Fruit fly (Drosophila melanogaster): Measurements from ENCODE around the gene Oga.
A peak's percentile ranks its signal among the peaks of the same experiment; 100 is the strongest.

Oga gene

dm6 chr3R:21203660-21204499 is 15.0 kb upstream of the Oga start (continued):
- peak; percentile 69 for TF ChIP-seq CG5180 (GFP tag; optimal IDR thresholded peaks at IDR 0.05)
- peak; percentile 94 for TF ChIP-seq CG12299 (tag; optimal IDR thresholded peaks at IDR 0.05)
- no peak for TF ChIP-seq CG6791 (GFP tag; IDR thresholded peaks at IDR 0.05; ENCODE audit: partially characterized antibody)
- no peak for TF ChIP-seq CG14965 (GFP tag; optimal IDR thresholded peaks at IDR 0.05; ENCODE audit: borderline replicate concordance)
- TF ChIP-seq Vsx1 (GFP tag; optimal IDR thresholded peaks at IDR 0.05), result peak; percentile 69
- no peak for TF ChIP-seq chif (GFP tag; optimal IDR thresholded peaks at IDR 0.05)
- TF ChIP-seq vnd (GFP tag; IDR thresholded peaks at IDR 0.05; ENCODE audit: partially characterized antibody), result no peak
- peak; percentile 15 for TF ChIP-seq YL-1 (GFP tag; optimal IDR thresholded peaks at IDR 0.05)
- peak; percentile 26 for TF ChIP-seq Sry-β (GFP tag; optimal IDR thresholded peaks at IDR 0.05)
- no peak for TF ChIP-seq ewg (GFP tag; optimal IDR thresholded peaks at IDR 0.05)
- TF ChIP-seq zen2 (GFP tag; IDR thresholded peaks at IDR 0.05; ENCODE audit: partially characterized antibody), result no peak
- TF ChIP-seq CG4707 (GFP tag; optimal IDR thresholded peaks at IDR 0.05), result peak; percentile 92
- TF ChIP-seq CG12744 (GFP tag; optimal IDR thresholded peaks at IDR 0.05), result no peak
- peak; percentile 18; the same call in 1 of the 3 replicates for TF ChIP-seq CG11093 (GFP tag; IDR thresholded peaks at IDR 0.05)
- TF ChIP-seq yki (optimal IDR thresholded peaks at IDR 0.05), result no peak
- TF ChIP-seq HLH3B (GFP tag; IDR thresholded peaks at IDR 0.05), result no peak; the same call in 1 of the 2 replicates
- no peak for TF ChIP-seq sc (optimal IDR thresholded peaks at IDR 0.05)
- no peak for TF ChIP-seq sc (GFP tag; optimal IDR thresholded peaks at IDR 0.05)
- no peak for TF ChIP-seq CG9797 (GFP tag; optimal IDR thresholded peaks at IDR 0.05)
- TF ChIP-seq CG7745 (tag; optimal IDR thresholded peaks at IDR 0.05), result peak; percentile 73
- peak; percentile 64 for TF ChIP-seq CG2712 (tag; optimal IDR thresholded peaks at IDR 0.05)
- no peak for TF ChIP-seq disco-r (GFP tag; optimal IDR thresholded peaks at IDR 0.05)
- TF ChIP-seq sug (tag; optimal IDR thresholded peaks at IDR 0.05), result no peak
- TF ChIP-seq lab (GFP tag; optimal IDR thresholded peaks at IDR 0.05), result peak; percentile 33
- TF ChIP-seq slou (GFP tag; optimal IDR thresholded peaks at IDR 0.05), result no peak
- TF ChIP-seq exex (tag; optimal IDR thresholded peaks at IDR 0.05), result peak; percentile 21
- TF ChIP-seq nmo (GFP tag; optimal IDR thresholded peaks at IDR 0.05), result no peak
- TF ChIP-seq stc (GFP tag; IDR thresholded peaks at IDR 0.05), result peak; percentile 50; the same call in 1 of the 2 replicates
- no peak for TF ChIP-seq Ets65A (GFP tag)
- no peak for TF ChIP-seq sisA (GFP tag; IDR thresholded peaks at IDR 0.05)
- no peak for TF ChIP-seq Chrac-16 (GFP tag; optimal IDR thresholded peaks at IDR 0.05)
- no peak for TF ChIP-seq bigmax (GFP tag; optimal IDR thresholded peaks at IDR 0.05)
- TF ChIP-seq CG14860 (GFP tag; IDR thresholded peaks at IDR 0.05; ENCODE audit: partially characterized antibody), result no peak
- TF ChIP-seq dysf (GFP tag; IDR thresholded peaks at IDR 0.05), result no peak
- TF ChIP-seq da (GFP tag; optimal IDR thresholded peaks at IDR 0.05), result no peak
- TF ChIP-seq ro (GFP tag; IDR thresholded peaks at IDR 0.05), result no peak
- peak in 1 of 2 experiments; percentile 26 for TF ChIP-seq eve (GFP tag; optimal IDR thresholded peaks at IDR 0.05)
- no peak; the same call in 1 of the 2 replicates for TF ChIP-seq sob (GFP tag; IDR thresholded peaks at IDR 0.05)
- TF ChIP-seq TFAM (GFP tag; optimal IDR thresholded peaks at IDR 0.05), result no peak
- no peak for TF ChIP-seq Elba2 (GFP tag; optimal IDR thresholded peaks at IDR 0.05)
- peak; percentile 84 for TF ChIP-seq CG3407 (GFP tag; optimal IDR thresholded peaks at IDR 0.05)
- TF ChIP-seq dmrt99B (tag; optimal IDR thresholded peaks at IDR 0.05), result no peak
- no peak for TF ChIP-seq Hr3 (GFP tag; optimal IDR thresholded peaks at IDR 0.05)
- peak; percentile 1 for TF ChIP-seq CG2678 (tag; optimal IDR thresholded peaks at IDR 0.05)
- no peak for TF ChIP-seq Jarid2 (GFP tag; optimal IDR thresholded peaks at IDR 0.05)
- no peak for TF ChIP-seq CG43689 (GFP tag; IDR thresholded peaks at IDR 0.05)
- TF ChIP-seq jing (GFP tag; optimal IDR thresholded peaks at IDR 0.05), result no peak
- TF ChIP-seq CG15011 (GFP tag; optimal IDR thresholded peaks at IDR 0.05), result no peak
- TF ChIP-seq HLH4C (GFP tag; IDR thresholded peaks at IDR 0.05; ENCODE audit: partially characterized antibody), result no peak
